Fruit fly (Drosophila melanogaster): ENCODE results near the gene Spg7.

dm6 chrX:2653533-2654296 is 44.3 kb downstream of the Spg7 start:
- TF ChIP-seq woc (GFP tag; optimal IDR thresholded peaks at IDR 0.05) (no peak), psq (GFP tag; optimal IDR thresholded peaks at IDR 0.05) (no peak), Rel (GFP tag; optimal IDR thresholded peaks at IDR 0.05) (no peak), Rel (tag; optimal IDR thresholded peaks at IDR 0.05) (peak; percentile 96), usp (GFP tag; optimal IDR thresholded peaks at IDR 0.05) (no peak), Myc (optimal IDR thresholded peaks at IDR 0.05) (no peak), h (GFP tag; optimal IDR thresholded peaks at IDR 0.05) (no peak), Vsx2 (GFP tag; optimal IDR thresholded peaks at IDR 0.05; ENCODE audit: partially characterized antibody) (no peak)

All from whole organism, wandering third instar larva.